Worm (Caenorhabditis elegans) whole organism, L4 larva: ENCODE data around the gene F59B10.3.

Experiments used
- D1046.2 ChIP-seq: fragments of 200-800 bp; sonication (Bioruptor generic); IDR thresholded peaks from 2 replicates; pipeline ENCODE4 v1.3.6; 2022; ENCODE audit warnings: missing genetic modification characterization, missing compliant biosample characterization
- Y75B8A.6 ChIP-seq: fragments of 200-800 bp; sonication (Bioruptor generic); IDR thresholded peaks from 2 replicates; pipeline ENCODE4 v1.3.6; 2022; ENCODE audit warnings: missing genetic modification reagents, missing genetic modification characterization, missing compliant biosample characterization
- aha-1 ChIP-seq: fragments of 150-350 bp; peaks from one replicate; lab custom pipeline; 2014; ENCODE audit warnings: missing biosample characterization, missing genetic modification characterization
- aly-2 ChIP-seq: sonication (generic microtip); optimal IDR thresholded peaks from 2 replicates; lab custom pipeline; 2018; ENCODE audit warnings: missing biosample characterization, missing genetic modification characterization
- attf-4 ChIP-seq: sonication (generic microtip); optimal IDR thresholded peaks from 3 replicates; lab custom pipeline; 2017; ENCODE audit warnings: missing biosample characterization, missing genetic modification characterization
- ceh-82 ChIP-seq: sonication (generic microtip); optimal IDR thresholded peaks from 2 replicates; lab custom pipeline; 2017; ENCODE audit warnings: missing biosample characterization, missing genetic modification characterization
- ces-1 ChIP-seq: fragments of 150-350 bp; sonication (generic microtip); optimal IDR thresholded peaks from 4 replicates; lab custom pipeline; 2014; ENCODE audit warnings: missing biosample characterization, missing genetic modification reagents, missing genetic modification characterization
- daf-16 ChIP-seq, 3 experiments: sonication (generic microtip); optimal IDR thresholded peaks; 2 replicates each; lab custom pipeline; 2016 to 2017; ENCODE audit warnings: missing genetic modification characterization in 3 of 3, missing genetic modification reagents in 3 of 3, mild to moderate bottlenecking in 2 of 3, missing compliant biosample characterization in 2 of 3, missing biosample characterization in 1 of 3, moderate library complexity in 1 of 3
- dmd-6 ChIP-seq: fragments of 200-800 bp; sonication (Bioruptor generic); IDR thresholded peaks from 2 replicates; pipeline ENCODE4 v1.3.6; 2022; ENCODE audit warnings: missing genetic modification reagents, missing genetic modification characterization, missing compliant biosample characterization
- dmd-9 ChIP-seq: fragments of 200-800 bp; sonication (Bioruptor generic); IDR thresholded peaks from 2 replicates; pipeline ENCODE4 v1.3.6; 2022; ENCODE audit warnings: missing genetic modification reagents, missing genetic modification characterization, missing compliant biosample characterization
- egl-43 ChIP-seq: fragments of 200-800 bp; sonication (Bioruptor generic); IDR thresholded peaks from 2 replicates; pipeline ENCODE4 v1.3.6; 2022; ENCODE audit warnings: missing genetic modification reagents, missing genetic modification characterization, missing compliant biosample characterization
- jun-1 ChIP-seq: fragments of 150-350 bp; optimal IDR thresholded peaks from 2 replicates; lab custom pipeline; 2014; ENCODE audit warnings: missing biosample characterization, missing genetic modification reagents, missing genetic modification characterization
- lin-38 ChIP-seq: fragments of 200-800 bp; sonication (Bioruptor generic); IDR thresholded peaks from 2 replicates; pipeline ENCODE4 v1.3.6; 2022; ENCODE audit warnings: missing genetic modification reagents, missing genetic modification characterization, missing compliant biosample characterization
- lir-3 ChIP-seq: sonication (generic microtip); optimal IDR thresholded peaks from 2 replicates; lab custom pipeline; 2016; ENCODE audit warnings: mild to moderate bottlenecking, missing genetic modification characterization, missing compliant biosample characterization
- lsy-2 ChIP-seq, 2 experiments: fragments of 150-350 bp in 1 of 2; sonication (generic microtip) in 1 of 2; optimal IDR thresholded peaks; 2 replicates each; lab custom pipeline; 2014 to 2017; ENCODE audit warnings: missing biosample characterization in 2 of 2, missing genetic modification characterization in 2 of 2
- madf-5 ChIP-seq, 2 experiments: fragments of 200-800 bp; sonication (Bioruptor generic); IDR thresholded peaks; 2 replicates each; pipeline ENCODE4 v1.3.6; 2022; ENCODE audit warnings: missing compliant biosample characterization in 2 of 2, missing genetic modification characterization in 2 of 2
- mdt-29 ChIP-seq: fragments of 200-800 bp; sonication (Bioruptor generic); IDR thresholded peaks from 2 replicates; pipeline ENCODE4 v1.3.6; 2022; ENCODE audit warnings: missing genetic modification reagents, missing genetic modification characterization, missing compliant biosample characterization
- nhr-237 ChIP-seq: sonication (generic microtip); optimal IDR thresholded peaks from 2 replicates; lab custom pipeline; 2017; ENCODE audit warnings: missing biosample characterization, missing genetic modification characterization
- nhr-28 ChIP-seq: fragments of 150-350 bp; optimal IDR thresholded peaks from 2 replicates; lab custom pipeline; 2014; ENCODE audit warnings: missing biosample characterization, missing genetic modification characterization
- nhr-42 ChIP-seq: fragments of 200-800 bp; sonication (Bioruptor generic); IDR thresholded peaks from 2 replicates; pipeline ENCODE4 v1.3.6; 2022; ENCODE audit warnings: missing genetic modification characterization, missing compliant biosample characterization
- nhr-76 ChIP-seq: fragments of 150-350 bp; optimal IDR thresholded peaks from 2 replicates; lab custom pipeline; 2014; ENCODE audit warnings: missing biosample characterization, missing genetic modification characterization
- nhr-77 ChIP-seq: fragments of 150-350 bp; optimal IDR thresholded peaks from 2 replicates; lab custom pipeline; 2014; ENCODE audit warnings: missing biosample characterization, missing genetic modification characterization
- pha-4 ChIP-seq, 2 experiments: fragments of 150-350 bp in 1 of 2; fragments of 200-800 bp in 1 of 2; sonication (Bioruptor generic) in 1 of 2; IDR thresholded peaks in 1 of 2; optimal IDR thresholded peaks in 1 of 2; 2 replicates each; pipeline versions ENCODE4 v1.3.6 to Lab custom; 2014 to 2022; ENCODE audit warnings: missing genetic modification characterization in 2 of 2, missing genetic modification reagents in 2 of 2, missing biosample characterization in 1 of 2, missing compliant biosample characterization in 1 of 2
- pqm-1 ChIP-seq: sonication (generic microtip); optimal IDR thresholded peaks from 2 replicates; lab custom pipeline; 2017; ENCODE audit warnings: missing biosample characterization, missing genetic modification characterization
- rbr-2 ChIP-seq: sonication (generic microtip); optimal IDR thresholded peaks from 2 replicates; lab custom pipeline; 2016; ENCODE audit warnings: missing genotype, missing genetic modification characterization, missing compliant biosample characterization
- set-16 ChIP-seq: fragments of 200-800 bp; sonication (Bioruptor generic); IDR thresholded peaks from 2 replicates; pipeline ENCODE4 v1.3.6; 2022; ENCODE audit warnings: missing genetic modification reagents, missing genetic modification characterization, missing compliant biosample characterization
- skn-1 ChIP-seq: fragments of 150-350 bp; optimal IDR thresholded peaks from 2 replicates; lab custom pipeline; 2014; ENCODE audit warnings: missing biosample characterization, missing genetic modification characterization
- snpc-1.2 ChIP-seq: fragments of 200-800 bp; sonication (Bioruptor generic); IDR thresholded peaks from 2 replicates; pipeline ENCODE4 v1.3.6; 2022; ENCODE audit warnings: missing genetic modification reagents, missing genetic modification characterization, missing compliant biosample characterization
- snpc-4 ChIP-seq: fragments of 150-350 bp; optimal IDR thresholded peaks from 2 replicates; lab custom pipeline; 2014; ENCODE audit warnings: missing biosample characterization, missing genetic modification characterization
- tag-97 ChIP-seq: fragments of 200-800 bp; sonication (Bioruptor generic); IDR thresholded peaks from 2 replicates; pipeline ENCODE4 v1.3.6; 2022; ENCODE audit warnings: missing genetic modification characterization, missing compliant biosample characterization
- tra-1 ChIP-seq: fragments of 200-800 bp; sonication (Bioruptor generic); IDR thresholded peaks from 2 replicates; pipeline ENCODE4 v1.3.6; 2022; ENCODE audit warnings: missing genetic modification reagents, missing genetic modification characterization, missing compliant biosample characterization
- vab-7 ChIP-seq: fragments of 200-800 bp; sonication (Bioruptor generic); IDR thresholded peaks from 2 replicates; pipeline ENCODE4 v1.3.6; 2022; ENCODE audit warnings: missing genetic modification reagents, missing genetic modification characterization, missing compliant biosample characterization
- zfp-2 ChIP-seq: sonication (generic microtip); optimal IDR thresholded peaks from 2 replicates; lab custom pipeline; 2016; ENCODE audit warnings: mild to moderate bottlenecking, missing genetic modification characterization, missing compliant biosample characterization

Gene F59B10.3

ce11 chrII:10529218-10529751 is 18.9 kb downstream of the F59B10.3 start (continued):
- no peak for TF ChIP-seq ceh-82 (tag; lab: Kevin White, UChicago)
- TF ChIP-seq aly-2 = no peak
- TF ChIP-seq tag-97 = no peak
- no peak for TF ChIP-seq lin-38 (GFP tag; lab: Robert Waterston, UW)
- TF ChIP-seq tra-1 (GFP tag; lab: Robert Waterston, UW) = no peak
- peak; percentile 28 for TF ChIP-seq nhr-28 (tag; lab: Kevin White, UChicago)
- TF ChIP-seq nhr-237 (tag; lab: Kevin White, UChicago) = no peak
- no peak for TF ChIP-seq dmd-9
- TF ChIP-seq nhr-42 = no peak
- TF ChIP-seq snpc-1.2 (GFP tag; lab: Robert Waterston, UW) = no peak
- TF ChIP-seq pqm-1 (tag; lab: Kevin White, UChicago) = no peak
- TF ChIP-seq snpc-4 (tag; lab: Kevin White, UChicago) = no peak
- TF ChIP-seq rbr-2 (tag; lab: Kevin White, UChicago) = peak; percentile 27

- TF ChIP-seq set-16 (GFP tag; lab: Robert Waterston, UW) = peak; percentile 56
- no peak for TF ChIP-seq vab-7 (GFP tag; lab: Robert Waterston, UW)
- TF ChIP-seq attf-4 = no peak
- TF ChIP-seq nhr-42 = 0 out of 2 replicates have a peak, but pooled peaks have one; percentile 47
- TF ChIP-seq D1046.2 (GFP tag; lab: Robert Waterston, UW) = 0 out of 2 replicates have a peak, but pooled peaks have one; percentile 39
- no peak for TF ChIP-seq aha-1 (tag; lab: Kevin White, UChicago)
Measured at ce11 chrII:10530907-10531306, 20.6 kb downstream of the F59B10.3 start.

- peak; percentile 74 for TF ChIP-seq set-16 (GFP tag; lab: Robert Waterston, UW)
- TF ChIP-seq madf-5 (GFP tag; IDR thresholded peaks at IDR 0.05; lab: Robert Waterston, UW) = no peak
- 0 out of 2 replicates have a peak, but pooled peaks have one; percentile 30 for TF ChIP-seq egl-43
Measured at ce11 chrII:10531604-10532003, 21.3 kb downstream of the F59B10.3 start.

ce11 chrII:10533985-10534384 is 23.6 kb downstream of the F59B10.3 start:
- TF ChIP-seq pha-4 (GFP tag; IDR thresholded peaks at IDR 0.05; lab: Robert Waterston, UW) = no peak
- no peak for TF ChIP-seq pha-4 (tag; optimal IDR thresholded peaks at IDR 0.05; lab: Kevin White, UChicago)
- TF ChIP-seq aha-1 (tag; lab: Kevin White, UChicago) = peak; percentile 94

ce11 chrII:10537571-10537970 is 27.2 kb downstream of the F59B10.3 start, which contains the start of gene R166.2:
R166.2 (minus strand) TSS chrII:10537671.
- no peak for TF ChIP-seq ces-1
- no peak for TF ChIP-seq lsy-2 (tag; optimal IDR thresholded peaks at IDR 0.05; lab: Kevin White, UChicago)
- no peak for TF ChIP-seq skn-1 (tag; lab: Kevin White, UChicago)
- no peak for TF ChIP-seq daf-16 (GFP tag; optimal IDR thresholded peaks at IDR 0.05; lab: Kevin White, UChicago)
- no peak for TF ChIP-seq daf-16 (tag; optimal IDR thresholded peaks at IDR 0.05; lab: Kevin White, UChicago)
- TF ChIP-seq nhr-76 (tag; lab: Kevin White, UChicago) = no peak
- no peak for TF ChIP-seq jun-1 (tag; lab: Kevin White, UChicago)
- TF ChIP-seq madf-5 (GFP tag; IDR thresholded peaks at IDR 0.05; lab: Robert Waterston, UW) = no peak
- no peak for TF ChIP-seq zfp-2 (tag; lab: Kevin White, UChicago)
- TF ChIP-seq lir-3 (tag; lab: Kevin White, UChicago) = no peak
- no peak for TF ChIP-seq mdt-29 (GFP tag; lab: Robert Waterston, UW)
- TF ChIP-seq dmd-6 (GFP tag; lab: Robert Waterston, UW) = no peak
- no peak for TF ChIP-seq Y75B8A.6
- TF ChIP-seq snpc-1.2 (GFP tag; lab: Robert Waterston, UW) = no peak
- no peak for TF ChIP-seq nhr-77
- TF ChIP-seq, all 104 proteins: peak for 0
